Fruit fly (Drosophila melanogaster) whole organism, embryonic: ENCODE data around the gene CG43707.

ENCODE experiments used
- Antp ChIP-seq: fragments of 200-800 bp; sonication (Bioruptor generic); optimal IDR thresholded peaks from 3 replicates; lab custom pipeline; 2016; ENCODE audit warnings: missing biosample characterization, missing genetic modification characterization
- CG10274 ChIP-seq: fragments of 200-800 bp; sonication (Bioruptor generic); optimal IDR thresholded peaks from 3 replicates; lab custom pipeline; 2017; ENCODE audit warnings: missing biosample characterization, mild to moderate bottlenecking, missing genetic modification characterization
- CG11247 ChIP-seq: fragments of 200-800 bp; sonication (Bioruptor generic); IDR thresholded peaks from 2 replicates; pipeline ENCODE4 v1.3.6; 2022; ENCODE audit warnings: missing biosample characterization, missing genetic modification characterization
- CG11695 ChIP-seq: fragments of 200-800 bp; sonication (Bioruptor generic); IDR thresholded peaks from 3 replicates; pipeline ENCODE4 v1.3.6; 2022; ENCODE audit warnings: missing biosample characterization, missing genetic modification characterization
- CG12219 ChIP-seq: fragments of 200-800 bp; sonication (Bioruptor generic); optimal IDR thresholded peaks from 3 replicates; lab custom pipeline; 2018; ENCODE audit warnings: missing biosample characterization, mild to moderate bottlenecking, missing genetic modification characterization
- CG13296 ChIP-seq: fragments of 200-800 bp; sonication (Bioruptor generic); optimal IDR thresholded peaks from 3 replicates; lab custom pipeline; 2018; ENCODE audit warnings: missing biosample characterization, mild to moderate bottlenecking, missing genetic modification characterization
- CG13424 ChIP-seq: fragments of 200-800 bp; sonication (Bioruptor generic); optimal IDR thresholded peaks from 2 replicates; lab custom pipeline; 2019; ENCODE audit warnings: missing biosample characterization, mild to moderate bottlenecking, missing genetic modification characterization, moderate library complexity
- CG14860 ChIP-seq: fragments of 200-800 bp; sonication (Bioruptor generic); IDR thresholded peaks from 3 replicates; pipeline ENCODE4 v1.3.6; 2022; ENCODE audit warnings: missing biosample characterization, missing genetic modification characterization; ENCODE audit not compliant: partially characterized antibody
- CG15011 ChIP-seq: fragments of 200-800 bp; sonication (Bioruptor generic); optimal IDR thresholded peaks from 3 replicates; lab custom pipeline; 2018; ENCODE audit warnings: missing biosample characterization, mild to moderate bottlenecking, missing genetic modification characterization
- CG15514 ChIP-seq: fragments of 200-800 bp; sonication (Bioruptor generic); optimal IDR thresholded peaks from 3 replicates; lab custom pipeline; 2017; ENCODE audit warnings: missing biosample characterization, missing genetic modification characterization, mild to moderate bottlenecking, moderate library complexity, missing genetic modification reagents
- CG30403 ChIP-seq: fragments of 200-800 bp; sonication (Bioruptor generic); optimal IDR thresholded peaks from 3 replicates; lab custom pipeline; 2016; ENCODE audit warnings: missing biosample characterization, missing genetic modification characterization
- CG3065 ChIP-seq: fragments of 200-800 bp; sonication (Bioruptor generic); optimal IDR thresholded peaks from 2 replicates; lab custom pipeline; 2016; ENCODE audit warnings: missing biosample characterization, missing genetic modification characterization
- CG32772 ChIP-seq: fragments of 200-800 bp; sonication (Bioruptor generic); IDR thresholded peaks from 2 replicates; pipeline ENCODE4 v1.3.6; 2022; ENCODE audit warnings: missing biosample characterization, missing genetic modification characterization
- CG4282 ChIP-seq: fragments of 200-800 bp; sonication (Bioruptor generic); optimal IDR thresholded peaks from 2 replicates; lab custom pipeline; 2016; ENCODE audit warnings: missing biosample characterization, missing genetic modification characterization
- CG5180 ChIP-seq: fragments of 200-800 bp; sonication (Bioruptor generic); optimal IDR thresholded peaks from 3 replicates; lab custom pipeline; 2017; ENCODE audit warnings: missing biosample characterization, missing genetic modification characterization, mild to moderate bottlenecking, moderate library complexity, missing genetic modification reagents
- CG6683 ChIP-seq: fragments of 200-800 bp; sonication (Bioruptor generic); optimal IDR thresholded peaks from 2 replicates; lab custom pipeline; 2017; ENCODE audit warnings: missing biosample characterization, mild to moderate bottlenecking, missing genetic modification characterization, missing genetic modification reagents
- CG8290 ChIP-seq, 3 experiments: fragments of 200-800 bp; sonication (Bioruptor generic); optimal IDR thresholded peaks; 2 replicates each; lab custom pipeline; 2016 to 2019; ENCODE audit warnings: missing biosample characterization in 3 of 3, missing genetic modification characterization in 3 of 3, mild to moderate bottlenecking in 2 of 3, moderate library complexity in 1 of 3
- CG9876 ChIP-seq: fragments of 200-800 bp; sonication (Bioruptor generic); optimal IDR thresholded peaks from 2 replicates; lab custom pipeline; 2016; ENCODE audit warnings: missing biosample characterization, missing genetic modification characterization
- Dref ChIP-seq: fragments of 200-800 bp; sonication (Bioruptor generic); IDR thresholded peaks from 2 replicates; pipeline ENCODE4 v1.3.6; 2022; ENCODE audit warnings: missing biosample characterization, missing genetic modification characterization
- Fer2 ChIP-seq: fragments of 200-800 bp; sonication (Bioruptor generic); optimal IDR thresholded peaks from 2 replicates; lab custom pipeline; 2018; ENCODE audit warnings: missing biosample characterization, mild to moderate bottlenecking, missing genetic modification characterization, moderate library complexity
- Hmr ChIP-seq: fragments of 200-800 bp; sonication (Bioruptor generic); optimal IDR thresholded peaks from 3 replicates; lab custom pipeline; 2017; ENCODE audit warnings: mild to moderate bottlenecking, missing biosample characterization, missing genetic modification reagents, missing genetic modification characterization
- Jarid2 ChIP-seq: fragments of 200-800 bp; sonication (Bioruptor generic); optimal IDR thresholded peaks from 3 replicates; lab custom pipeline; 2017; ENCODE audit warnings: mild to moderate bottlenecking, missing biosample characterization, missing genetic modification reagents, missing genetic modification characterization
- Lhr ChIP-seq: fragments of 200-800 bp; sonication (Bioruptor generic); optimal IDR thresholded peaks from 3 replicates; lab custom pipeline; 2017; ENCODE audit warnings: mild to moderate bottlenecking, missing biosample characterization, missing genetic modification reagents, missing genetic modification characterization
- Meics ChIP-seq: fragments of 200-800 bp; sonication (Bioruptor generic); optimal IDR thresholded peaks from 2 replicates; lab custom pipeline; 2017; ENCODE audit warnings: missing biosample characterization, mild to moderate bottlenecking, missing genetic modification characterization
- NK7.1 ChIP-seq: fragments of 200-800 bp; sonication (Bioruptor generic); optimal IDR thresholded peaks from 3 replicates; lab custom pipeline; 2016; ENCODE audit warnings: missing biosample characterization, missing genetic modification characterization
- Nf-YA ChIP-seq: fragments of 200-800 bp; sonication (Bioruptor generic); IDR thresholded peaks from 2 replicates; pipeline ENCODE4 v1.3.6; 2022; ENCODE audit warnings: missing biosample characterization, missing genetic modification characterization
- NfI ChIP-seq: fragments of 200-800 bp; sonication (Bioruptor generic); optimal IDR thresholded peaks from 3 replicates; lab custom pipeline; 2018; ENCODE audit warnings: missing biosample characterization, mild to moderate bottlenecking, missing genetic modification characterization, moderate library complexity
- Rx ChIP-seq: fragments of 200-800 bp; sonication (Bioruptor generic); IDR thresholded peaks from 2 replicates; pipeline ENCODE4 v1.3.6; 2022; ENCODE audit warnings: missing biosample characterization, missing genetic modification characterization
- Xbp1 ChIP-seq: fragments of 200-800 bp; sonication (Bioruptor generic); optimal IDR thresholded peaks from 3 replicates; lab custom pipeline; 2016; ENCODE audit warnings: missing biosample characterization, mild to moderate bottlenecking, missing genetic modification characterization
- aop ChIP-seq: fragments of 200-800 bp; sonication (Bioruptor generic); IDR thresholded peaks from 2 replicates; pipeline ENCODE4 v1.3.6; 2022; ENCODE audit warnings: missing biosample characterization, missing genetic modification characterization
- ash1 ChIP-seq: fragments of 200-800 bp; sonication (Bioruptor generic); optimal IDR thresholded peaks from 2 replicates; lab custom pipeline; 2018; ENCODE audit warnings: missing biosample characterization, mild to moderate bottlenecking, missing genetic modification characterization
- ato ChIP-seq: fragments of 200-800 bp; sonication (Bioruptor generic); IDR thresholded peaks from 2 replicates; pipeline ENCODE4 v1.3.6; 2022; ENCODE audit warnings: missing biosample characterization, missing genetic modification characterization; ENCODE audit not compliant: partially characterized antibody
- chif ChIP-seq, 2 experiments: fragments of 200-800 bp; sonication (Bioruptor generic); optimal IDR thresholded peaks; 3 replicates each; lab custom pipeline; 2016; ENCODE audit warnings: missing biosample characterization in 2 of 2, missing genetic modification characterization in 2 of 2
- crc ChIP-seq: fragments of 200-800 bp; sonication (Bioruptor generic); optimal IDR thresholded peaks from 2 replicates; lab custom pipeline; 2016; ENCODE audit warnings: missing biosample characterization, missing genetic modification characterization
- crol ChIP-seq: fragments of 200-800 bp; sonication (Bioruptor generic); IDR thresholded peaks from 2 replicates; pipeline ENCODE4 v1.3.6; 2022; ENCODE audit warnings: missing biosample characterization, missing genetic modification characterization
- dpn ChIP-seq, 2 experiments: fragments of 200-800 bp; sonication (Bioruptor generic); optimal IDR thresholded peaks; 3 replicates each; lab custom pipeline; 2016; ENCODE audit warnings: missing biosample characterization in 2 of 2, missing genetic modification characterization in 2 of 2
- fru ChIP-seq: fragments of >200 bp; optimal IDR thresholded peaks from 2 replicates; lab custom pipeline; 2017
- fu2 ChIP-seq: fragments of 200-800 bp; sonication (Bioruptor generic); optimal IDR thresholded peaks from 2 replicates; lab custom pipeline; 2016; ENCODE audit warnings: missing biosample characterization, missing genetic modification characterization
- h ChIP-seq: fragments of >200 bp; optimal IDR thresholded peaks from 2 replicates; lab custom pipeline; 2017
- her ChIP-seq: fragments of 200-800 bp; sonication (Bioruptor generic); optimal IDR thresholded peaks from 2 replicates; lab custom pipeline; 2016; ENCODE audit warnings: missing biosample characterization, missing genetic modification characterization
- nau ChIP-seq: fragments of 200-800 bp; sonication (Bioruptor generic); optimal IDR thresholded peaks from 3 replicates; lab custom pipeline; 2017; ENCODE audit warnings: missing biosample characterization, mild to moderate bottlenecking, missing genetic modification characterization, missing genetic modification reagents
- nerfin-1 ChIP-seq: fragments of 200-800 bp; sonication (Bioruptor generic); optimal IDR thresholded peaks from 3 replicates; lab custom pipeline; 2019; ENCODE audit warnings: missing biosample characterization, mild to moderate bottlenecking, missing genetic modification characterization, moderate library complexity
- nmo ChIP-seq: fragments of 200-800 bp; sonication (Bioruptor generic); optimal IDR thresholded peaks from 2 replicates; lab custom pipeline; 2018; ENCODE audit warnings: missing biosample characterization, mild to moderate bottlenecking, missing genetic modification characterization, moderate library complexity
- nom ChIP-seq: fragments of 200-800 bp; sonication (Bioruptor generic); optimal IDR thresholded peaks from 2 replicates; lab custom pipeline; 2017; ENCODE audit warnings: missing biosample characterization, missing genetic modification characterization, mild to moderate bottlenecking, moderate library complexity, missing genetic modification reagents
- otp ChIP-seq: fragments of 200-800 bp; sonication (Bioruptor generic); IDR thresholded peaks from 3 replicates; pipeline ENCODE4, ENCODE4 v1.3.6; 2022; ENCODE audit warnings: missing biosample characterization, missing genetic modification characterization
- row ChIP-seq: fragments of 200-800 bp; sonication (Bioruptor generic); IDR thresholded peaks from 3 replicates; pipeline ENCODE4 v1.3.6; 2022; ENCODE audit warnings: missing biosample characterization, missing genetic modification characterization
- run ChIP-seq: fragments of 200-800 bp; sonication (Bioruptor generic); optimal IDR thresholded peaks from 3 replicates; lab custom pipeline; 2018; ENCODE audit warnings: missing biosample characterization, mild to moderate bottlenecking, missing genetic modification characterization
- slou ChIP-seq: fragments of 200-800 bp; sonication (Bioruptor generic); optimal IDR thresholded peaks from 3 replicates; lab custom pipeline; 2016; ENCODE audit warnings: missing biosample characterization, missing genetic modification characterization
- stwl ChIP-seq: fragments of 200-800 bp; sonication (Bioruptor generic); optimal IDR thresholded peaks from 3 replicates; lab custom pipeline; 2018; ENCODE audit warnings: missing biosample characterization, mild to moderate bottlenecking, missing genetic modification characterization, moderate library complexity
- unpg ChIP-seq: fragments of 200-800 bp; sonication (Bioruptor generic); optimal IDR thresholded peaks from 3 replicates; lab custom pipeline; 2018; ENCODE audit warnings: missing biosample characterization, mild to moderate bottlenecking, missing genetic modification characterization, moderate library complexity
- zen ChIP-seq: fragments of 200-800 bp; sonication (Bioruptor generic); optimal IDR thresholded peaks from 3 replicates; lab custom pipeline; 2018; ENCODE audit warnings: missing biosample characterization, mild to moderate bottlenecking, missing genetic modification characterization, moderate library complexity

The CG43707 gene

dm6 chr2L:3740443-3740842 is 16.6 kb upstream of the CG43707 start (continued):
- TF ChIP-seq stwl (tag; lab: Kevin White, UChicago) (peak; percentile 3), CG15011 (GFP tag; lab: Kevin White, UChicago) (no peak), CG10274 (GFP tag; lab: Kevin White, UChicago) (no peak), CG11695 (GFP tag; lab: Robert Waterston, UW) (no peak), nom (GFP tag; lab: Kevin White, UChicago) (no peak), nmo (GFP tag; lab: Kevin White, UChicago) (no peak), unpg (GFP tag; lab: Kevin White, UChicago) (peak; percentile 2), CG15514 (peak; percentile 26), otp (GFP tag; lab: Robert Waterston, UW) (no peak), CG6683 (GFP tag; lab: Kevin White, UChicago) (no peak), run (no peak), Hmr (peak; percentile 51), nau (GFP tag; lab: Kevin White, UChicago) (no peak), Antp (no peak), Nf-YA (GFP tag; lab: Robert Waterston, UW) (no peak), CG8290 (GFP tag; optimal IDR thresholded peaks at IDR 0.05; lab: Kevin White, UChicago) (no peak), CG8290 (tag; optimal IDR thresholded peaks at IDR 0.05; lab: Kevin White, UChicago) (peak in 1 of 2 experiments; percentile 18), h (lab: Kevin White, UChicago) (no peak), CG12219 (GFP tag; lab: Kevin White, UChicago) (no peak), crc (no peak), CG14860 (GFP tag; lab: Robert Waterston, UW) (no peak), Lhr (GFP tag; lab: Kevin White, UChicago) (no peak), Fer2 (no peak), CG13296 (GFP tag; lab: Kevin White, UChicago) (peak; percentile 3), nerfin-1 (tag; lab: Kevin White, UChicago) (no peak), slou (peak; percentile 3), CG3065 (GFP tag; lab: Kevin White, UChicago) (no peak), fru (lab: Kevin White, UChicago) (no peak), Rx (no peak), CG13424 (tag; lab: Kevin White, UChicago) (peak; percentile 19), fu2 (GFP tag; lab: Kevin White, UChicago) (no peak), dpn (GFP tag; optimal IDR thresholded peaks at IDR 0.05; lab: Kevin White, UChicago) (peak in 1 of 2 experiments; percentile 14), Jarid2 (GFP tag; lab: Kevin White, UChicago) (no peak), CG11247 (GFP tag; lab: Robert Waterston, UW) (no peak), NfI (GFP tag; lab: Kevin White, UChicago) (no peak), Dref (GFP tag; lab: Robert Waterston, UW) (no peak), CG32772 (GFP tag; lab: Robert Waterston, UW) (no peak), CG9876 (GFP tag; lab: Kevin White, UChicago) (no peak), CG5180 (GFP tag; lab: Kevin White, UChicago) (no peak), aop (no peak), ato (GFP tag; lab: Robert Waterston, UW) (no peak), Xbp1 (GFP tag; lab: Kevin White, UChicago) (peak; percentile 17), chif (GFP tag; optimal IDR thresholded peaks at IDR 0.05; lab: Kevin White, UChicago) (no peak), CG30403 (GFP tag; lab: Kevin White, UChicago) (peak; percentile 7), crol (no peak), her (GFP tag; lab: Kevin White, UChicago) (no peak), row (GFP tag; lab: Robert Waterston, UW) (peak; percentile 52; the same call in 2 of the 3 replicates), CG4282 (GFP tag; lab: Kevin White, UChicago) (no peak), zen (tag; lab: Kevin White, UChicago) (no peak), NK7.1 (GFP tag; lab: Kevin White, UChicago) (no peak), ash1 (no peak), Meics (peak; percentile 37)
